Worm (Caenorhabditis elegans) whole organism, L3 larva: ENCODE results near the gene fbxc-54.

Experiments
- R02D3.7 ChIP-seq: fragments of 150-350 bp; optimal IDR thresholded peaks from 2 replicates; lab custom pipeline; 2014; ENCODE audit warnings: missing biosample characterization, missing genetic modification characterization
- aly-2 ChIP-seq: fragments of 150-350 bp; optimal IDR thresholded peaks from 2 replicates; lab custom pipeline; 2014; ENCODE audit warnings: missing biosample characterization, missing genetic modification characterization
- ama-1 ChIP-seq: fragments of 150-350 bp; optimal IDR thresholded peaks from 2 replicates; lab custom pipeline; 2018
- ceh-16 ChIP-seq: sonication (generic microtip); optimal IDR thresholded peaks from 2 replicates; lab custom pipeline; 2017; ENCODE audit warnings: missing biosample characterization, missing genetic modification characterization
- ceh-82 ChIP-seq: fragments of 150-350 bp; optimal IDR thresholded peaks from 2 replicates; lab custom pipeline; 2014; ENCODE audit warnings: missing biosample characterization, missing genetic modification characterization
- ceh-9 ChIP-seq: sonication (generic microtip); optimal IDR thresholded peaks from 2 replicates; lab custom pipeline; 2018; ENCODE audit warnings: missing biosample characterization, missing genetic modification characterization
- daf-12 ChIP-seq: fragments of 150-350 bp; optimal IDR thresholded peaks from 2 replicates; lab custom pipeline; 2014; ENCODE audit warnings: missing biosample characterization, missing genetic modification reagents, missing genetic modification characterization
- egl-27 ChIP-seq: sonication (generic microtip); optimal IDR thresholded peaks from 4 replicates; lab custom pipeline; 2017; ENCODE audit warnings: missing biosample characterization, missing genetic modification reagents, missing genetic modification characterization
- egl-5 ChIP-seq: fragments of 150-350 bp; optimal IDR thresholded peaks from 2 replicates; lab custom pipeline; 2017; ENCODE audit warnings: missing biosample characterization, missing genetic modification reagents, missing genetic modification characterization, inconsistent platforms
- elt-1 ChIP-seq: fragments of 150-350 bp; optimal IDR thresholded peaks from 2 replicates; lab custom pipeline; 2014; ENCODE audit warnings: missing biosample characterization, missing genetic modification characterization
- elt-2 ChIP-seq: sonication (generic microtip); optimal IDR thresholded peaks from 2 replicates; lab custom pipeline; 2016; ENCODE audit warnings: missing genetic modification reagents, mild to moderate bottlenecking, missing genetic modification characterization, missing compliant biosample characterization
- elt-3 ChIP-seq, 3 experiments: fragments of 150-350 bp in 1 of 3; sonication (generic microtip) in 2 of 3; optimal IDR thresholded peaks; 2 replicates in 2 of 3; 4 replicates in 1 of 3; lab custom pipeline; 2014 to 2017; ENCODE audit warnings: missing biosample characterization in 3 of 3, missing genetic modification characterization in 3 of 3
- eor-1 ChIP-seq, 2 experiments: fragments of 150-350 bp; optimal IDR thresholded peaks; 2 replicates each; lab custom pipeline; 2014 to 2018; ENCODE audit warnings: missing biosample characterization in 2 of 2, missing genetic modification characterization in 2 of 2
- fkh-10 ChIP-seq: sonication (generic microtip); optimal IDR thresholded peaks from 2 replicates; lab custom pipeline; 2017; ENCODE audit warnings: missing biosample characterization, missing genetic modification reagents, missing genetic modification characterization
- fkh-2 ChIP-seq: fragments of 150-350 bp; optimal IDR thresholded peaks from 2 replicates; lab custom pipeline; 2014; ENCODE audit warnings: missing biosample characterization, missing genetic modification reagents, missing genetic modification characterization
- fos-1 ChIP-seq: fragments of 150-350 bp; optimal IDR thresholded peaks from 2 replicates; lab custom pipeline; 2014; ENCODE audit warnings: missing biosample characterization, missing genetic modification characterization
- lin-15B ChIP-seq: fragments of 150-350 bp; optimal IDR thresholded peaks from 2 replicates; lab custom pipeline; 2014; ENCODE audit warnings: missing biosample characterization, missing genetic modification characterization
- lsy-12 ChIP-seq: sonication (generic microtip); optimal IDR thresholded peaks from 2 replicates; lab custom pipeline; 2016; ENCODE audit warnings: mild to moderate bottlenecking, missing genetic modification characterization, missing compliant biosample characterization
- mdl-1 ChIP-seq: fragments of 150-350 bp; optimal IDR thresholded peaks from 2 replicates; lab custom pipeline; 2014; ENCODE audit warnings: missing biosample characterization, missing genetic modification characterization
- nhr-11 ChIP-seq: fragments of 150-350 bp; optimal IDR thresholded peaks from 2 replicates; lab custom pipeline; 2014; ENCODE audit warnings: missing biosample characterization, missing genetic modification characterization
- nhr-12 ChIP-seq: fragments of 150-350 bp; optimal IDR thresholded peaks from 2 replicates; lab custom pipeline; 2014; ENCODE audit warnings: missing biosample characterization, missing genetic modification characterization
- nhr-23 ChIP-seq: fragments of 150-350 bp; optimal IDR thresholded peaks from 2 replicates; lab custom pipeline; 2014; ENCODE audit warnings: missing biosample characterization, missing genetic modification reagents, missing genetic modification characterization
- nhr-237 ChIP-seq: fragments of 150-350 bp; optimal IDR thresholded peaks from 2 replicates; lab custom pipeline; 2014; ENCODE audit warnings: missing biosample characterization, missing genetic modification characterization
- nhr-25 ChIP-seq: sonication (generic microtip); optimal IDR thresholded peaks from 2 replicates; lab custom pipeline; 2017; ENCODE audit warnings: missing biosample characterization, missing genetic modification characterization
- nhr-28 ChIP-seq: fragments of 150-350 bp; optimal IDR thresholded peaks from 2 replicates; lab custom pipeline; 2014; ENCODE audit warnings: missing biosample characterization, missing genetic modification characterization
- nhr-43 ChIP-seq: sonication (generic microtip); optimal IDR thresholded peaks from 2 replicates; lab custom pipeline; 2016; ENCODE audit warnings: mild to moderate bottlenecking, missing genetic modification characterization, missing compliant biosample characterization; ENCODE audit not compliant: poor library complexity, severe bottlenecking
- nhr-67 ChIP-seq: fragments of 150-350 bp; optimal IDR thresholded peaks from 2 replicates; lab custom pipeline; 2014; ENCODE audit warnings: missing biosample characterization, missing genetic modification characterization
- nhr-76 ChIP-seq: fragments of 150-350 bp; sonication (generic microtip); optimal IDR thresholded peaks from 5 replicates; lab custom pipeline; 2014; ENCODE audit warnings: missing biosample characterization, missing genetic modification characterization
- nhr-77 ChIP-seq: fragments of 150-350 bp; optimal IDR thresholded peaks from 2 replicates; lab custom pipeline; 2014; ENCODE audit warnings: missing biosample characterization, missing genetic modification characterization
- pha-4 ChIP-seq: fragments of 150-350 bp; optimal IDR thresholded peaks from 2 replicates; lab custom pipeline; 2014; ENCODE audit warnings: missing biosample characterization, missing genetic modification reagents, missing genetic modification characterization
- pqm-1 ChIP-seq: fragments of 150-350 bp; optimal IDR thresholded peaks from 2 replicates; lab custom pipeline; 2017; ENCODE audit warnings: missing biosample characterization, missing genetic modification characterization, inconsistent platforms
- skn-1 ChIP-seq: fragments of 150-350 bp; optimal IDR thresholded peaks from 2 replicates; lab custom pipeline; 2014; ENCODE audit warnings: missing biosample characterization, missing genetic modification characterization
- snpc-4 ChIP-seq: fragments of 150-350 bp; optimal IDR thresholded peaks from 2 replicates; lab custom pipeline; 2014; ENCODE audit warnings: missing biosample characterization, missing genetic modification characterization
- unc-39 ChIP-seq: sonication (generic microtip); optimal IDR thresholded peaks from 4 replicates; lab custom pipeline; 2017; ENCODE audit warnings: missing biosample characterization, missing genetic modification characterization
- unc-62 ChIP-seq: fragments of 150-350 bp; sonication (generic microtip); optimal IDR thresholded peaks from 4 replicates; lab custom pipeline; 2014; ENCODE audit warnings: missing biosample characterization, missing genetic modification reagents, missing genetic modification characterization
- zag-1 ChIP-seq: fragments of 150-350 bp; optimal IDR thresholded peaks from 2 replicates; lab custom pipeline; 2014; ENCODE audit warnings: missing biosample characterization, missing genetic modification characterization
- ztf-11 ChIP-seq: fragments of 150-350 bp; optimal IDR thresholded peaks from 2 replicates; lab custom pipeline; 2014; ENCODE audit warnings: missing biosample characterization, missing genetic modification characterization

Gene fbxc-54

DNA sequence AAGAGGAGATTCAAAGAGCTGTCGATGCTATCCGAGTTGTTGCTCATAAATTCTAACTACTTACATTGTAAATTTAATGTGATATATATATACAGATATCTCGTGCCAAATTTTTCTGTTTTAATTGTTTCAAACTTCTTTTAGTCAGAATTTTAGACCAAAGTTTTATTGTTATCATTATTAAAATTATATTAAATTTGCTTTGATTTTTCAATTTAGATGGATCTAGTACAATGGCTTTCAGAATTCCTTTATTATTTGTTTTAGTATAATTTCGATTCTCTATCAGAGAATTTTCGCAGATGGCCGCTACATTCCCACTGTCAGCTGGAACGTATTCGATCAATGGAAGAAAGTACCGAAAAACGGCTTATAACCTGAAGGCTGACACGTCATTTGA lies 25.9 kb downstream of the fbxc-54 start, which contains the start of gene ascc-1:
ascc-1 (plus strand) TSS at position 301 of the 400 bp plus-strand sequence.
- TF ChIP-seq nhr-23 (tag; lab: Kevin White, UChicago) (no peak), ceh-16 (tag; lab: Kevin White, UChicago) (no peak), zag-1 (no peak), mdl-1 (no peak), snpc-4 (tag; lab: Kevin White, UChicago) (no peak), nhr-67 (no peak), nhr-12 (no peak), lsy-12 (tag; lab: Kevin White, UChicago) (no peak), egl-5 (tag; lab: Kevin White, UChicago) (no peak), ceh-82 (tag; lab: Kevin White, UChicago) (no peak), fos-1 (tag; lab: Kevin White, UChicago) (no peak), nhr-76 (tag; lab: Kevin White, UChicago) (no peak), fkh-2 (tag; lab: Kevin White, UChicago) (no peak), ztf-11 (tag; lab: Kevin White, UChicago) (no peak), unc-39 (no peak), aly-2 (tag; lab: Kevin White, UChicago) (no peak)
- TF ChIP-seq, all 47 proteins: peak for 0

DNA sequence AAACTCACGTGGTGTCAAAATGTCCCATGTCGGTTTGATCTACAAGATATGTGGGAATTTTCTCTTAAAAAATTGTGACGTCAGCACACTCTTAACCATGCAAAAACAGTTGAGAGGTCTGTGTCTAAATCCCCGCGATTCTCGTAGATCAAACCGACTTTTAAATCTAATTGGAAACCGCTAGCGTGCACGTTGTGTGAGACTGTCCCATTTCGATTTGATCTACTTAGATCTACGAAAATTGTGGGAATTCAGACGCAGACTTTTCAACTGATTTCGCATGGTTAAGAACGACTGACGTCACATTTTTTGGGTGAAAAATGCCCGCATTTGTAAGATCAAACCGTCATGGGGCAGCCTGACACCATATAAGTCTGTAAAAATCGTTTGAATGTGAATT lies 26.4 kb downstream of the fbxc-54 start:
- TF ChIP-seq ztf-11 (tag; lab: Kevin White, UChicago) (no peak), zag-1 (no peak), skn-1 (tag; lab: Kevin White, UChicago) (no peak), ceh-82 (tag; lab: Kevin White, UChicago) (no peak), eor-1 (tag; optimal IDR thresholded peaks at IDR 0.05; lab: Kevin White, UChicago) (no peak), nhr-43 (tag; lab: Kevin White, UChicago) (no peak), pha-4 (tag; lab: Kevin White, UChicago) (no peak), nhr-77 (tag; lab: Kevin White, UChicago) (no peak), snpc-4 (tag; lab: Kevin White, UChicago) (no peak), elt-1 (no peak), R02D3.7 (tag; lab: Kevin White, UChicago) (no peak), nhr-11 (tag; lab: Kevin White, UChicago) (no peak), nhr-28 (no peak), lsy-12 (tag; lab: Kevin White, UChicago) (no peak), fos-1 (tag; lab: Kevin White, UChicago) (no peak), daf-12 (tag; lab: Kevin White, UChicago) (no peak), nhr-76 (tag; lab: Kevin White, UChicago) (no peak), nhr-237 (tag; lab: Kevin White, UChicago) (no peak)

DNA sequence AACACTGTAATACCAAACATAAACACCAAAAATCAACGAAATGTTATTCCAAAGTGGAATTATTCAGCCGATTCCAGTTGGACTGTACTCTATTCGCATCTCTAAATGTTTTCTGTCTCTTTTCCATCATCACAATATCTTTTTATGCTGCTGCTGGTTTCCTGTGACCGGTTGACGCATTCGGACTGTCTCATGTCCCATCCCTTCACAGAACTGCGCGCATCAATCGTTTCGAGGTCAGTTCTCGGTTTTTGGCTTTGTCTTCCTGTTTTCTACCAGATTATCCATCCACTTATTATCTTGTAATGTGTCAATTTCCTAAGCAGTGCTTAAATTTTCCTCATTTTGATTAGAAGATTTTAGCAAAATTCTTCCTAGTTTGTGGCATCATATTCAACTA lies 28.5 kb downstream of the fbxc-54 start:
- TF ChIP-seq nhr-23 (tag; lab: Kevin White, UChicago) (peak; percentile 57), elt-3 (tag; optimal IDR thresholded peaks at IDR 0.05; lab: Kevin White, UChicago) (no peak), pha-4 (tag; lab: Kevin White, UChicago) (no peak), nhr-25 (tag; lab: Kevin White, UChicago) (peak; percentile 78)
- TF ChIP-seq, all 47 proteins: peak for 2

DNA sequence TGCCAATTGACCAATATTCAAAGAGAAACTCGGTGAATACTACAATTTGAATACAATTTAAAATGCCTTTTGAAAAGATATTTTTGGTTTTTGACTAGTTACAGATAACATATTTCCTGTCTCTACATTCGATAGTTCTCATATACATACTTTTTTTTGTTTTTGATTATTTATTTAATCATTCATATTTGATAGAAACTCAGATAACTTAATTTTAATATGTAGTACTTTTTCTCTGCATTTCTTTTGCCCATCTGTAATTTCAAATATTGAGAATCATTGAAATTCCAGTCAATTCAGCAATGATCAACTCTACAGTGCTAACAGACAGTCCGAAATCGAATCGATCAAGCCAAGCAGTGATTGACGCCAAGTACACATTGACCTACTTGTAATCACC lies 29.5 kb downstream of the fbxc-54 start, which contains the start of gene C23H3.2:
C23H3.2 (plus strand) TSS at position 301 of the 400 bp plus-strand sequence.
- no peak for TF ChIP-seq unc-62 (GFP tag; lab: Kevin White, UChicago)
- TF ChIP-seq aly-2 (tag; lab: Kevin White, UChicago), result no peak
- TF ChIP-seq ceh-9, result no peak
- no peak for TF ChIP-seq pqm-1 (tag; lab: Kevin White, UChicago)
- no peak for TF ChIP-seq fkh-10 (GFP tag; lab: Kevin White, UChicago)
- no peak for TF ChIP-seq R02D3.7 (tag; lab: Kevin White, UChicago)
- TF ChIP-seq eor-1 (tag; optimal IDR thresholded peaks at IDR 0.05; lab: Kevin White, UChicago), result no peak
- no peak for TF ChIP-seq elt-2 (tag; lab: Kevin White, UChicago)
- no peak for TF ChIP-seq mdl-1
- no peak for TF ChIP-seq pha-4 (tag; lab: Kevin White, UChicago)
- TF ChIP-seq nhr-23 (tag; lab: Kevin White, UChicago), result no peak
- no peak for TF ChIP-seq skn-1 (tag; lab: Kevin White, UChicago)
- no peak for TF ChIP-seq egl-27 (tag; lab: Kevin White, UChicago)
- TF ChIP-seq nhr-76 (tag; lab: Kevin White, UChicago), result no peak
- TF ChIP-seq daf-12 (tag; lab: Kevin White, UChicago), result no peak
- no peak for TF ChIP-seq nhr-67
- TF ChIP-seq ama-1 (lab: Kevin White, UChicago), result no peak
- no peak for TF ChIP-seq egl-5 (tag; lab: Kevin White, UChicago)
- no peak for TF ChIP-seq snpc-4 (tag; lab: Kevin White, UChicago)
- no peak for TF ChIP-seq lin-15B (tag; lab: Kevin White, UChicago)
